Worm (Caenorhabditis elegans) whole organism, young adult: ENCODE results near the gene vps-33.1.

Experiments
- B0261.1 ChIP-seq: sonication (generic microtip); optimal IDR thresholded peaks from 2 replicates; lab custom pipeline; 2016; ENCODE audit warnings: mild to moderate bottlenecking, missing genetic modification characterization, moderate library complexity, missing compliant biosample characterization
- F57A8.1 ChIP-seq: fragments of 200-800 bp; sonication (Bioruptor generic); optimal IDR thresholded peaks from 2 replicates; lab custom pipeline; 2018; ENCODE audit warnings: mild to moderate bottlenecking, missing genetic modification characterization, moderate library complexity, missing compliant biosample characterization
- K11D2.4 ChIP-seq: fragments of 200-800 bp; sonication (Bioruptor generic); IDR thresholded peaks from 2 replicates; pipeline ENCODE4 v1.3.6; 2022; ENCODE audit warnings: missing genetic modification reagents, missing genetic modification characterization, missing compliant biosample characterization
- K12H6.12 ChIP-seq: fragments of 200-800 bp; sonication (Bioruptor generic); optimal IDR thresholded peaks from 2 replicates; lab custom pipeline; 2018; ENCODE audit warnings: mild to moderate bottlenecking, missing genetic modification characterization, missing compliant biosample characterization
- Y56A3A.18 ChIP-seq: fragments of 200-800 bp; sonication (Bioruptor generic); IDR thresholded peaks from 2 replicates; pipeline ENCODE4 v1.3.6; 2022; ENCODE audit warnings: missing genetic modification reagents, missing genetic modification characterization, missing compliant biosample characterization
- Y95B8A.8 ChIP-seq: fragments of 200-800 bp; sonication (Bioruptor generic); IDR thresholded peaks from 2 replicates; pipeline ENCODE4 v1.3.6; 2022; ENCODE audit warnings: missing genetic modification reagents, missing genetic modification characterization, missing compliant biosample characterization
- ama-1 ChIP-seq, 3 experiments: fragments of 150-350 bp in 1 of 3; sonication (generic microtip) in 2 of 3; optimal IDR thresholded peaks; 2 replicates each; lab custom pipeline; 2014 to 2018; ENCODE audit warnings: missing biosample characterization in 2 of 3, missing genetic modification characterization in 2 of 3, missing genetic modification reagents in 2 of 3
- athp-1 ChIP-seq: sonication (generic microtip); optimal IDR thresholded peaks from 2 replicates; lab custom pipeline; 2017; ENCODE audit warnings: mild to moderate bottlenecking, missing genetic modification characterization, missing compliant biosample characterization
- attf-3 ChIP-seq: fragments of 200-800 bp; sonication (Bioruptor generic); conservative IDR thresholded peaks from 2 replicates; pipeline ENCODE4 v1.3.6; 2022; ENCODE audit warnings: missing genetic modification reagents, missing genetic modification characterization, missing compliant biosample characterization
- bed-1 ChIP-seq: fragments of 200-800 bp; sonication (Bioruptor generic); IDR thresholded peaks from 2 replicates; pipeline ENCODE4 v1.3.6; 2022; ENCODE audit warnings: missing genetic modification reagents, missing genetic modification characterization, missing compliant biosample characterization
- bed-2 ChIP-seq: fragments of 200-800 bp; sonication (Bioruptor generic); IDR thresholded peaks from 2 replicates; pipeline ENCODE4 v1.3.6; 2022; ENCODE audit warnings: missing genetic modification reagents, missing genetic modification characterization, missing compliant biosample characterization
- cebp-1 ChIP-seq, 2 experiments: fragments of 200-800 bp in 1 of 2; sonication (Bioruptor generic) in 1 of 2; sonication (generic microtip) in 1 of 2; IDR thresholded peaks in 1 of 2; optimal IDR thresholded peaks in 1 of 2; 2 replicates each; pipeline versions ENCODE4 v1.3.6 to Lab custom; 2017 to 2022; ENCODE audit warnings: missing compliant biosample characterization in 2 of 2, missing genetic modification characterization in 2 of 2, mild to moderate bottlenecking in 1 of 2, missing genetic modification reagents in 1 of 2, moderate library complexity in 1 of 2
- ceh-27 ChIP-seq: fragments of 200-800 bp; sonication (Bioruptor generic); optimal IDR thresholded peaks from 2 replicates; lab custom pipeline; 2018; ENCODE audit warnings: mild to moderate bottlenecking, missing genetic modification characterization, moderate library complexity, missing compliant biosample characterization
- ceh-40 ChIP-seq: fragments of 200-800 bp; sonication (Bioruptor generic); IDR thresholded peaks from 2 replicates; pipeline ENCODE4 v1.3.6; 2022; ENCODE audit warnings: missing genetic modification characterization, missing compliant biosample characterization
- ceh-79 ChIP-seq: sonication (generic microtip); optimal IDR thresholded peaks from 2 replicates; lab custom pipeline; 2017; ENCODE audit warnings: mild to moderate bottlenecking, missing genetic modification characterization, missing compliant biosample characterization
- dpff-1 ChIP-seq: sonication (generic microtip); optimal IDR thresholded peaks from 2 replicates; lab custom pipeline; 2017; ENCODE audit warnings: mild to moderate bottlenecking, missing genetic modification characterization, missing compliant biosample characterization
- efl-1 ChIP-seq: fragments of 150-350 bp; optimal IDR thresholded peaks from 2 replicates; lab custom pipeline; 2014; ENCODE audit warnings: missing biosample characterization, missing genetic modification reagents, missing genetic modification characterization
- egrh-3 ChIP-seq: fragments of 200-800 bp; sonication (Bioruptor generic); IDR thresholded peaks from 2 replicates; pipeline ENCODE4 v1.3.6; 2022; ENCODE audit warnings: missing genetic modification reagents, missing genetic modification characterization, missing compliant biosample characterization
- fkh-3 ChIP-seq: sonication (generic microtip); optimal IDR thresholded peaks from 2 replicates; lab custom pipeline; 2016; ENCODE audit warnings: mild to moderate bottlenecking, missing genetic modification characterization, missing compliant biosample characterization
- gei-17 ChIP-seq: fragments of 200-800 bp; sonication (Bioruptor generic); optimal IDR thresholded peaks from 2 replicates; lab custom pipeline; 2018; ENCODE audit warnings: mild to moderate bottlenecking, missing genetic modification characterization, missing compliant biosample characterization
- him-1 ChIP-seq: sonication (generic microtip); optimal IDR thresholded peaks from 2 replicates; lab custom pipeline; 2016; ENCODE audit warnings: missing genotype, missing genetic modification reagents, missing genetic modification characterization, missing compliant biosample characterization
- hmg-20 ChIP-seq: fragments of 200-800 bp; sonication (Bioruptor generic); IDR thresholded peaks from 2 replicates; pipeline ENCODE4 v1.3.6; 2022; ENCODE audit warnings: missing genetic modification reagents, missing genetic modification characterization, missing compliant biosample characterization
- let-526 ChIP-seq: fragments of 200-800 bp; sonication (Bioruptor generic); IDR thresholded peaks from 2 replicates; pipeline ENCODE4 v1.3.6; 2022; ENCODE audit warnings: missing genetic modification reagents, missing genetic modification characterization, missing compliant biosample characterization
- let-607 ChIP-seq, 2 experiments: fragments of 200-800 bp in 1 of 2; sonication (Bioruptor generic) in 1 of 2; sonication (generic microtip) in 1 of 2; optimal IDR thresholded peaks; 2 replicates each; lab custom pipeline; 2016 to 2018; ENCODE audit warnings: mild to moderate bottlenecking in 2 of 2, missing compliant biosample characterization in 2 of 2, missing genetic modification characterization in 2 of 2, moderate library complexity in 2 of 2, missing genotype in 1 of 2
- lin-40 ChIP-seq: sonication (generic microtip); optimal IDR thresholded peaks from 2 replicates; lab custom pipeline; 2016; ENCODE audit warnings: missing genetic modification characterization, mild to moderate bottlenecking, missing compliant biosample characterization, missing genotype, missing genetic modification reagents
- lin-54 ChIP-seq: fragments of 200-800 bp; sonication (Bioruptor generic); optimal IDR thresholded peaks from 2 replicates; lab custom pipeline; 2018; ENCODE audit warnings: mild to moderate bottlenecking, missing genetic modification characterization, missing compliant biosample characterization
- madf-8 ChIP-seq: fragments of 200-800 bp; sonication (Bioruptor generic); conservative IDR thresholded peaks from 2 replicates; pipeline ENCODE4 v1.3.6; 2022; ENCODE audit warnings: missing genetic modification reagents, missing genetic modification characterization, missing compliant biosample characterization
- mcd-1 ChIP-seq: fragments of 200-800 bp; sonication (Bioruptor generic); IDR thresholded peaks from 2 replicates; pipeline ENCODE4 v1.3.6; 2022; ENCODE audit warnings: missing genetic modification reagents, missing genetic modification characterization, missing compliant biosample characterization
- nfya-1 ChIP-seq: sonication (generic microtip); optimal IDR thresholded peaks from 2 replicates; lab custom pipeline; 2017; ENCODE audit warnings: antibody characterized with exemption, missing compliant biosample characterization, missing genetic modification characterization, borderline replicate concordance; ENCODE audit not compliant: insufficient read depth
- nhr-80 ChIP-seq: sonication (generic microtip); optimal IDR thresholded peaks from 2 replicates; lab custom pipeline; 2016; ENCODE audit warnings: missing genetic modification characterization, missing compliant biosample characterization
- repo-1 ChIP-seq: sonication (generic microtip); optimal IDR thresholded peaks from 2 replicates; lab custom pipeline; 2017; ENCODE audit warnings: mild to moderate bottlenecking, missing genetic modification characterization, missing compliant biosample characterization
- sea-2 ChIP-seq: fragments of 200-800 bp; sonication (Bioruptor generic); IDR thresholded peaks from 2 replicates; pipeline ENCODE4 v1.3.6; 2022; ENCODE audit warnings: missing genetic modification characterization, missing compliant biosample characterization
- snpc-1.3 ChIP-seq: sonication (generic microtip); optimal IDR thresholded peaks from 2 replicates; lab custom pipeline; 2017; ENCODE audit warnings: missing genetic modification characterization, mild to moderate bottlenecking, missing compliant biosample characterization, antibody characterized with exemption, moderate library complexity, missing genotype, missing genetic modification reagents; ENCODE audit not compliant: insufficient read depth
- snpc-3.4 ChIP-seq: sonication (generic microtip); optimal IDR thresholded peaks from 2 replicates; lab custom pipeline; 2017; ENCODE audit warnings: missing genetic modification characterization, mild to moderate bottlenecking, missing compliant biosample characterization, antibody characterized with exemption, moderate library complexity, missing genotype, missing genetic modification reagents
- somi-1 ChIP-seq: fragments of 200-800 bp; sonication (Bioruptor generic); optimal IDR thresholded peaks from 2 replicates; lab custom pipeline; 2018; ENCODE audit warnings: mild to moderate bottlenecking, missing genetic modification characterization, missing compliant biosample characterization
- tbp1 ChIP-seq: fragments of 200-800 bp; sonication (Bioruptor generic); optimal IDR thresholded peaks from 2 replicates; lab custom pipeline; 2018; ENCODE audit warnings: mild to moderate bottlenecking, missing genetic modification characterization, missing compliant biosample characterization
- unc-62 ChIP-seq: fragments of 150-350 bp; optimal IDR thresholded peaks from 2 replicates; lab custom pipeline; 2014; ENCODE audit warnings: missing biosample characterization, missing genetic modification reagents, missing genetic modification characterization
- ztf-25 ChIP-seq: fragments of 200-800 bp; sonication (Bioruptor generic); IDR thresholded peaks from 2 replicates; pipeline ENCODE4 v1.3.6; 2022; ENCODE audit warnings: missing genetic modification reagents, missing genetic modification characterization, missing compliant biosample characterization
- ztf-26 ChIP-seq: sonication (generic microtip); optimal IDR thresholded peaks from 2 replicates; lab custom pipeline; 2017; ENCODE audit warnings: missing genetic modification characterization, missing compliant biosample characterization

Gene vps-33.1

ce11 chrIII:8653875-8654386 lies 46.8 kb upstream of the vps-33.1 start, which contains the start of gene F22B7.9:
TSS of gene F22B7.9 (minus strand) at chrIII:8653925.
- TF ChIP-seq ama-1 (optimal IDR thresholded peaks at IDR 0.05; lab: Kevin White, UChicago) (peak; percentile 82), ama-1 (GFP tag; optimal IDR thresholded peaks at IDR 0.05; lab: Kevin White, UChicago) (no peak), madf-8 (no peak), lin-54 (GFP tag; lab: Kevin White, UChicago) (no peak), mcd-1 (GFP tag; lab: Robert Waterston, UW) (no peak), K11D2.4 (GFP tag; lab: Robert Waterston, UW) (0 out of 2 replicates have a peak, but pooled peaks have one; percentile 23), hmg-20 (GFP tag; lab: Robert Waterston, UW) (no peak), K12H6.12 (tag; lab: Kevin White, UChicago) (peak; percentile 23), attf-3 (GFP tag; lab: Robert Waterston, UW) (0 out of 2 replicates have a peak, but pooled peaks have one; percentile 12)

ce11 chrIII:8654400-8654980 lies 46.2 kb upstream of the vps-33.1 start:
- no peak for TF ChIP-seq repo-1 (tag; lab: Kevin White, UChicago)
- TF ChIP-seq somi-1 (GFP tag; lab: Kevin White, UChicago), result peak; percentile 33
- TF ChIP-seq gei-17 (GFP tag; lab: Kevin White, UChicago), result no peak
- no peak for TF ChIP-seq B0261.1

- TF ChIP-seq bed-1 (GFP tag; lab: Robert Waterston, UW), result no peak
- no peak for TF ChIP-seq F57A8.1 (GFP tag; lab: Kevin White, UChicago)
- no peak for TF ChIP-seq ztf-25 (GFP tag; lab: Robert Waterston, UW)
- TF ChIP-seq bed-2, result no peak
- peak; percentile 14 for TF ChIP-seq ztf-26 (tag; lab: Kevin White, UChicago)
- TF ChIP-seq ceh-40 (GFP tag; lab: Robert Waterston, UW), result no peak
- no peak for TF ChIP-seq tbp1 (GFP tag; lab: Kevin White, UChicago)
- TF ChIP-seq madf-8, result no peak
These were observed 45.3 kb upstream of the vps-33.1 start for ce11 chrIII:8655412-8655811.

- TF ChIP-seq cebp-1 (GFP tag; IDR thresholded peaks at IDR 0.05; lab: Robert Waterston, UW) (no peak), cebp-1 (tag; optimal IDR thresholded peaks at IDR 0.05; lab: Kevin White, UChicago) (peak; percentile 29), efl-1 (GFP tag; lab: Kevin White, UChicago) (no peak)
- TF ChIP-seq, all 124 proteins: peak for 1
These were observed 44.7 kb upstream of the vps-33.1 start for ce11 chrIII:8656055-8656454.

ce11 chrIII:8656957-8657356 lies 43.8 kb upstream of the vps-33.1 start:
- no peak for TF ChIP-seq gei-17 (GFP tag; lab: Kevin White, UChicago)
- no peak for TF ChIP-seq nfya-1 (tag; lab: Kevin White, UChicago)
- peak; percentile 47 for TF ChIP-seq tbp1 (GFP tag; lab: Kevin White, UChicago)
- TF ChIP-seq snpc-3.4 (tag; lab: Kevin White, UChicago), result no peak
- no peak for TF ChIP-seq unc-62
- no peak for TF ChIP-seq let-526
- no peak for TF ChIP-seq athp-1 (tag; lab: Kevin White, UChicago)
- no peak for TF ChIP-seq sea-2 (GFP tag; lab: Robert Waterston, UW)
- TF ChIP-seq cebp-1 (GFP tag; IDR thresholded peaks at IDR 0.05; lab: Robert Waterston, UW), result no peak
- TF ChIP-seq cebp-1 (tag; optimal IDR thresholded peaks at IDR 0.05; lab: Kevin White, UChicago), result peak; percentile 21
- TF ChIP-seq F57A8.1 (GFP tag; lab: Kevin White, UChicago), result no peak
- TF ChIP-seq ceh-27 (GFP tag; lab: Kevin White, UChicago), result no peak
- TF ChIP-seq egrh-3 (GFP tag; lab: Robert Waterston, UW), result no peak
- TF ChIP-seq nhr-80, result peak; percentile 76
- no peak for TF ChIP-seq Y95B8A.8 (GFP tag; lab: Robert Waterston, UW)
- TF ChIP-seq ceh-79 (tag; lab: Kevin White, UChicago), result no peak
- no peak for TF ChIP-seq dpff-1 (tag; lab: Kevin White, UChicago)
- no peak for TF ChIP-seq him-1 (tag; lab: Kevin White, UChicago)
- no peak for TF ChIP-seq snpc-1.3 (tag; lab: Kevin White, UChicago)
- peak; percentile 10 for TF ChIP-seq lin-40 (tag; lab: Kevin White, UChicago)
- no peak for TF ChIP-seq Y56A3A.18 (GFP tag; lab: Robert Waterston, UW)
- TF ChIP-seq K11D2.4 (GFP tag; lab: Robert Waterston, UW), result no peak
- TF ChIP-seq fkh-3, result no peak
- peak in 1 of 2 experiments; percentile 20 for TF ChIP-seq let-607 (tag; optimal IDR thresholded peaks at IDR 0.05; lab: Kevin White, UChicago)
